Worm (Caenorhabditis elegans): ENCODE data around the gene Y17G7B.22.

Y17G7B.22 gene

DNA sequence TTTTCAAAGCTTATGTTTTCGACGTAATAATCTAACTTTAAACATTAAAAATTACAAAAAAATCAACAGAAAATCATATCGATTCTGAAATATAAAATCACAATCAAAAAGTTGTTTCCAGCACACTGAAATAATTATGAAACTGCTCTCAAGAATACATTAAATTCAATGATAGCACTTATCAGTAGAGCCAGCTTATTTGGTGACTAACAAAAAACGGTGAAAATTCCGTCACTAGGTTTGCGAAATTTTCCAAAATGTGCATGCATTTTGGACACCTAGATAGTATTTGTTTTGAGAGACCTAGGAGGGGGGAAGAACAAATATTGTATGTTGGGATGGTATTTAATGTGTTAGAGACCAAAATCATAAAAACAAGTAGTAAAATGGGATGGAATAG is 4.8 kb upstream of the Y17G7B.22 start (continued):
- TF ChIP-seq lsy-2 (tag; optimal IDR thresholded peaks at IDR 0.05), result no peak
- peak; percentile 33 for TF ChIP-seq dve-1 (tag; optimal IDR thresholded peaks at IDR 0.05; ENCODE audit: insufficient read depth)
- TF ChIP-seq hmg-1.1 (GFP tag; IDR thresholded peaks at IDR 0.05), result no peak
- peak; percentile 14 for TF ChIP-seq hlh-11 (tag; optimal IDR thresholded peaks at IDR 0.05)
- no peak for TF ChIP-seq nhr-77 (tag; optimal IDR thresholded peaks at IDR 0.05)
- TF ChIP-seq mxl-3 (GFP tag; optimal IDR thresholded peaks at IDR 0.05), result no peak
- TF ChIP-seq nhr-25 (tag; optimal IDR thresholded peaks at IDR 0.05; ENCODE audit: borderline replicate concordance, insufficient read depth), result no peak
- TF ChIP-seq pha-4 (GFP tag; IDR thresholded peaks at IDR 0.05), result no peak
- no peak for TF ChIP-seq pha-4 (tag; optimal IDR thresholded peaks at IDR 0.05)
- no peak for TF ChIP-seq daf-16 (GFP tag; optimal IDR thresholded peaks at IDR 0.05)
- TF ChIP-seq daf-16 (tag; optimal IDR thresholded peaks at IDR 0.05), result peak; percentile 48
- no peak for TF ChIP-seq hlh-30 (tag; optimal IDR thresholded peaks at IDR 0.05; ENCODE audit: insufficient read depth)
- no peak for TF ChIP-seq ztf-11 (tag; optimal IDR thresholded peaks at IDR 0.05)
- TF ChIP-seq snpc-4 (tag; optimal IDR thresholded peaks at IDR 0.05), result no peak

DNA sequence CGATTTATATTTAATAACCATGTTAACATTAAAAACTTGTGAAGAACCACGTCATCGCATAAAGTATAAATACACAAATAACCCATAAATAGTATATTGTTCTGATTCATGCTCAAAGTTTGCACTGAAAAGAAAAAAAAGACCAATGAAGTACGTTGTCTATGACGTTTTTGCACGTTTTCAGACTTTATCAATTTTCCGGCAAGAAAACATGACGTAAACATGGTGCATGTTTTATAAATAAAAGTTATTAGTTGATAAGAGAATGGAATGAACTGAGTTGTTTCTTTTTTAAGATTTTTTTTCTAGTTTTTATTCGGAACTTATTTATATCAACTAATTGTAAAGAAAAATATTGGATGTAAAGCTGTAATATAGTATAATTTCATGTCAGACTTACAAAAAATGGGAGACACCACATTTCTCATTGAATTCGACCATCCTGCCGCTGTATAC is 3.1 kb upstream of the Y17G7B.22 start, which contains the start of gene arrd-8:
Gene arrd-8 (plus strand): TSS at position 406 of the 456 bp plus-strand sequence.
- TF ChIP-seq dve-1 (tag; optimal IDR thresholded peaks at IDR 0.05; ENCODE audit: insufficient read depth) (peak; percentile 18), Y48G9A.11 (GFP tag; IDR thresholded peaks at IDR 0.05) (no peak), vab-7 (GFP tag; IDR thresholded peaks at IDR 0.05) (no peak), nhr-76 (tag; optimal IDR thresholded peaks at IDR 0.05) (no peak), ztf-11 (tag; optimal IDR thresholded peaks at IDR 0.05) (no peak), ceh-32 (tag; optimal IDR thresholded peaks at IDR 0.05; ENCODE audit: poor library complexity) (no peak), nhr-42 (GFP tag; IDR thresholded peaks at IDR 0.05) (no peak), aly-2 (tag; optimal IDR thresholded peaks at IDR 0.05) (no peak), F26F4.8 (GFP tag; conservative IDR thresholded peaks at IDR 0.05) (no peak), skn-1 (tag; optimal IDR thresholded peaks at IDR 0.05) (no peak), unc-39 (tag; optimal IDR thresholded peaks at IDR 0.05) (no peak), nhr-6 (tag; optimal IDR thresholded peaks at IDR 0.05) (no peak), ceh-28 (tag; optimal IDR thresholded peaks at IDR 0.05) (no peak), lsy-2 (tag; optimal IDR thresholded peaks at IDR 0.05) (peak in 1 of 2 experiments; percentile 10), pqm-1 (tag; optimal IDR thresholded peaks at IDR 0.05) (peak; percentile 35), nhr-48 (tag; optimal IDR thresholded peaks at IDR 0.05) (peak; percentile 18), ces-1 (GFP tag; optimal IDR thresholded peaks at IDR 0.05) (no peak), mdt-29 (GFP tag; IDR thresholded peaks at IDR 0.05) (no peak), pha-4 (GFP tag; IDR thresholded peaks at IDR 0.05) (no peak), pha-4 (tag; optimal IDR thresholded peaks at IDR 0.05) (no peak), Y105C5A.15 (GFP tag; IDR thresholded peaks at IDR 0.05) (no peak), fkh-10 (GFP tag; optimal IDR thresholded peaks at IDR 0.05) (no peak), mxl-3 (GFP tag; optimal IDR thresholded peaks at IDR 0.05) (no peak), ceh-62 (tag; optimal IDR thresholded peaks at IDR 0.05) (no peak), mdl-1 (tag; optimal IDR thresholded peaks at IDR 0.05) (peak in 1 of 2 experiments; percentile 48), lin-39 (tag; optimal IDR thresholded peaks at IDR 0.05) (no peak), Y5F2A.4 (GFP tag; optimal IDR thresholded peaks at IDR 0.05) (no peak), hlh-11 (tag; optimal IDR thresholded peaks at IDR 0.05) (peak; percentile 17), hlh-30 (tag; optimal IDR thresholded peaks at IDR 0.05; ENCODE audit: insufficient read depth) (no peak), duxl-1 (tag; optimal IDR thresholded peaks at IDR 0.05; ENCODE audit: poor library complexity) (no peak), set-16 (GFP tag; IDR thresholded peaks at IDR 0.05) (no peak), dmd-6 (GFP tag; IDR thresholded peaks at IDR 0.05) (peak; percentile 58), daf-16 (GFP tag; optimal IDR thresholded peaks at IDR 0.05) (no peak), daf-16 (tag; optimal IDR thresholded peaks at IDR 0.05) (peak; percentile 85), tag-97 (GFP tag; IDR thresholded peaks at IDR 0.05) (no peak), ctbp-1 (GFP tag; IDR thresholded peaks at IDR 0.05) (no peak), R02D3.7 (tag; optimal IDR thresholded peaks at IDR 0.05) (no peak), nhr-28 (tag; optimal IDR thresholded peaks at IDR 0.05) (no peak), hif-1 (tag; optimal IDR thresholded peaks at IDR 0.05) (peak in 1 of 2 experiments; percentile 7), lin-38 (GFP tag; IDR thresholded peaks at IDR 0.05) (no peak), snpc-1.2 (GFP tag; IDR thresholded peaks at IDR 0.05) (no peak), F44E2.7 (GFP tag; IDR thresholded peaks at IDR 0.05) (no peak), unc-62 (GFP tag; optimal IDR thresholded peaks at IDR 0.05 in 1 of 2) (no peak), unc-62 (tag; optimal IDR thresholded peaks at IDR 0.05) (no peak), rbr-2 (tag; optimal IDR thresholded peaks at IDR 0.05) (no peak)

All from whole organism, L4 larva.